Worm (Caenorhabditis elegans): ENCODE results near the gene srz-63.
A peak's percentile ranks its signal among the peaks of the same experiment; 100 is the strongest.

Gene srz-63

DNA sequence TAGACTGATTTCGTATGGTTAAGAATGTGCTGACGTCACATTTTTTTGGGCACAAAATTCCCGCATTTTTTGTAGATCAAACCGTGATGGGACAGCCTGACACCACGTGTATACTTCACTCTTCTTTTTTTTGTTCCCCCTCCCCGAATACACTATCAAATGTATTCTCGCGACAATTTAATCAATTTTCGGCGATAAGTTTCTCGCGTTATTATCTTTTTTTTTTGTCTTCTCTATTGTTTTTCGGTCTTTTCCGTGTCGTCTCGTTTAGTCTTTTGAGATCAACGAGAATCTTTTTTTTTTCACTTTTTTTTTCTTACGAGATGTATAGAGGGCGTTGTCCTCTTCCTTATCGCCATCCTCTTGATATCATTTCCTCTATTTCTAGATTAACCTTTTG is 36.8 kb downstream of the srz-63 start:
- TF ChIP-seq lin-13 (tag; optimal IDR thresholded peaks at IDR 0.05) (no peak), mep-1 (tag; optimal IDR thresholded peaks at IDR 0.05) (no peak), unc-39 (tag; optimal IDR thresholded peaks at IDR 0.05) (no peak), lin-32 (GFP tag; optimal IDR thresholded peaks at IDR 0.05) (no peak), ces-1 (GFP tag; optimal IDR thresholded peaks at IDR 0.05) (no peak), tbx-8 (GFP tag; optimal IDR thresholded peaks at IDR 0.05) (no peak), unc-120 (tag; optimal IDR thresholded peaks at IDR 0.05; ENCODE audit: poor library complexity, severe bottlenecking) (no peak), elt-1 (tag; optimal IDR thresholded peaks at IDR 0.05; ENCODE audit: borderline replicate concordance, insufficient read depth) (no peak), elt-3 (tag; optimal IDR thresholded peaks at IDR 0.05) (no peak), ceh-83 (GFP tag; optimal IDR thresholded peaks at IDR 0.05) (no peak), mls-2 (tag; optimal IDR thresholded peaks at IDR 0.05) (no peak), nhr-28 (tag; optimal IDR thresholded peaks at IDR 0.05) (no peak), M03D4.4 (tag; optimal IDR thresholded peaks at IDR 0.05) (no peak), ceh-39 (tag; optimal IDR thresholded peaks at IDR 0.05) (no peak)

DNA sequence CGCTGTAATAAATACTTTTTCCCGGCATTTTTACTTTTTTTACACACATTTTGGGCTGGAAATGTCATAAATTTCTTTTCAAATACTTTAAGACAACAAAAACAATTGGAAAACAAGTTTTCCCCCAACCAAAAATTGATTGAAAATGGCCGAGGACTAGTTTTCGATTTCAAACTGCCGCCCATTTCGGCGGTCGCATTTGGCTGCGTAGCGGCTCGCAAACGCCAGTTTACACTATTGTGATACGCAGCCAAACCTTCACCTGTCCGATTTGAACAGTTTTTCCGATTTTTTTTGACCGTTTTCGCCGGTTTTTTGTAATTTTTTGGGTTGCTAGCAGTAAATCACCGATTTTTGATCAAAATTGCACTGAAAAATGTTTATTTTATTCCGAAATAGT is 42.0 kb downstream of the srz-63 start:
- TF ChIP-seq drap-1 (GFP tag; optimal IDR thresholded peaks at IDR 0.05) (peak; percentile 78), nhr-28 (tag; optimal IDR thresholded peaks at IDR 0.05) (no peak), snpc-4 (tag; optimal IDR thresholded peaks at IDR 0.05) (no peak), mls-2 (tag; optimal IDR thresholded peaks at IDR 0.05) (peak; percentile 88), zip-8 (tag; optimal IDR thresholded peaks at IDR 0.05) (no peak), elt-3 (tag; optimal IDR thresholded peaks at IDR 0.05) (no peak), lin-32 (GFP tag; optimal IDR thresholded peaks at IDR 0.05) (peak; percentile 0), hlh-1 (tag; optimal IDR thresholded peaks at IDR 0.05) (peak; percentile 75), sem-2 (GFP tag; optimal IDR thresholded peaks at IDR 0.05) (peak; percentile 50), ceh-83 (GFP tag; optimal IDR thresholded peaks at IDR 0.05) (peak; percentile 69), ceh-43 (GFP tag; optimal IDR thresholded peaks at IDR 0.05) (peak; percentile 81), ztf-11 (tag; optimal IDR thresholded peaks at IDR 0.05) (peak; percentile 48), mep-1 (tag; optimal IDR thresholded peaks at IDR 0.05) (peak; percentile 96), nhr-12 (tag; optimal IDR thresholded peaks at IDR 0.05) (peak; percentile 16), sptf-1 (tag; optimal IDR thresholded peaks at IDR 0.05) (peak; percentile 91), nhr-2 (tag; optimal IDR thresholded peaks at IDR 0.05) (peak; percentile 5), bed-3 (GFP tag; optimal IDR thresholded peaks at IDR 0.05) (peak; percentile 22), tbx-8 (GFP tag; optimal IDR thresholded peaks at IDR 0.05) (peak; percentile 66), cnd-1 (tag; optimal IDR thresholded peaks at IDR 0.05) (peak; percentile 72), flh-1 (GFP tag; optimal IDR thresholded peaks at IDR 0.05) (no peak), unc-62 (GFP tag; optimal IDR thresholded peaks at IDR 0.05) (peak; percentile 54), elt-1 (tag; optimal IDR thresholded peaks at IDR 0.05; ENCODE audit: borderline replicate concordance, insufficient read depth) (peak; percentile 7), ham-2 (GFP tag; optimal IDR thresholded peaks at IDR 0.05) (peak; percentile 38), lsy-2 (tag; optimal IDR thresholded peaks at IDR 0.05) (peak; percentile 90), ces-1 (GFP tag; optimal IDR thresholded peaks at IDR 0.05) (peak; percentile 45), nhr-76 (tag; optimal IDR thresholded peaks at IDR 0.05) (no peak), unc-120 (tag; optimal IDR thresholded peaks at IDR 0.05; ENCODE audit: poor library complexity, severe bottlenecking) (peak; percentile 74), nhr-237 (tag; optimal IDR thresholded peaks at IDR 0.05) (peak; percentile 96), ceh-39 (tag; optimal IDR thresholded peaks at IDR 0.05) (peak; percentile 88), M03D4.4 (tag; optimal IDR thresholded peaks at IDR 0.05) (peak; percentile 84), lin-13 (tag; optimal IDR thresholded peaks at IDR 0.05) (peak; percentile 97), mab-5 (tag; optimal IDR thresholded peaks at IDR 0.05) (no peak), unc-39 (tag; optimal IDR thresholded peaks at IDR 0.05) (no peak), pha-4 (tag; optimal IDR thresholded peaks at IDR 0.05) (peak; percentile 87), blmp-1 (tag; optimal IDR thresholded peaks at IDR 0.05) (peak; percentile 40)

DNA sequence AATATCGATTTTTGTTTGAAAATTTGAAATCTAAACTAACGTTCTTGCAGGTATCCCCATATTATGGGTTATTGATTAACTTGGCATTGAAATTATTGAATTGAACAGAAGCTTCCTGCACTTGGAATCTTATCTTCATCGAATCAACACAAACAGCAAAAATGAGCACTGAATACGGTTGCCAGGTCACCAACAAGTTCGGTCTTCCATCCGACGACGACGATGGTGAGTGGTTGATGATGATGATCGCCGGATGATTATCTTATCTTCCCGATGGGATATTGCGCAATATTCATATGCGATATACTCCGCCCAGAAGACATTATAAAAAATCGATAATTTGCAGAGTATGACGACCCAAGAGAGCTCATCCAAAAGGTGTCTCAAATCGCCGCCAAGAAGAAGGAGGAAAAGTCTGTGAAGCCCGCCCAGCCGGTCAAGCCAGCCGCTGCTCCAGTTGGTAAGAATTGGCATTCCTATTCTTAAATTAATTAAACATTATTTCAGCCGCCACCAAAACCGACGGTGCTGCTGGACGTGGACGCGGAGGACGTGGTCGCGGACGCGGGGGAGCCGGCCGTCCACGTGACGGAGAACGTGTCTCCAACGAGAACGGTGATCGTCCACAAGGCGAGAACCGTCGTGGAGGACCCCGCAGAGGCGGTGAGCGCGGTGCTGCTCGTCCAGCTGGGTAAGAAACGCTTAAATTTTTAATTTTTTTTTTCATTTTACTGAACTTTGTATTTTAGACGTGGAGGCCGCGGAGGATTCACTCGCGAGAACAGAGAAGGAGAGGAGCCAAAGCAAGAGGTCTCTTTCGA is 42.7 kb downstream of the srz-63 start, which contains the start of gene vig-1:
Gene vig-1 (plus strand): TSS at position 51 of the 821 bp plus-strand sequence.
- no peak for TF ChIP-seq mep-1 (tag; optimal IDR thresholded peaks at IDR 0.05)
- TF ChIP-seq elt-1 (tag; optimal IDR thresholded peaks at IDR 0.05; ENCODE audit: borderline replicate concordance, insufficient read depth): peak; percentile 96
- no peak for TF ChIP-seq tbx-8 (GFP tag; optimal IDR thresholded peaks at IDR 0.05)
- TF ChIP-seq zip-8 (tag; optimal IDR thresholded peaks at IDR 0.05): peak; percentile 80
- no peak for TF ChIP-seq snpc-4 (tag; optimal IDR thresholded peaks at IDR 0.05)

Data from whole organism, mixed stage, embryonic.